Worm (Caenorhabditis elegans) whole organism, L3 larva: Measurements from ENCODE around the gene M04C3.1.

Source experiments
- ZK546.5 ChIP-seq: sonication (generic microtip); optimal IDR thresholded peaks from 2 replicates; lab custom pipeline; 2017; ENCODE audit warnings: missing biosample characterization, missing genetic modification characterization
- ceh-82 ChIP-seq: fragments of 150-350 bp; optimal IDR thresholded peaks from 2 replicates; lab custom pipeline; 2014; ENCODE audit warnings: missing biosample characterization, missing genetic modification characterization
- egl-27 ChIP-seq: sonication (generic microtip); optimal IDR thresholded peaks from 4 replicates; lab custom pipeline; 2017; ENCODE audit warnings: missing biosample characterization, missing genetic modification reagents, missing genetic modification characterization
- elt-1 ChIP-seq: fragments of 150-350 bp; optimal IDR thresholded peaks from 2 replicates; lab custom pipeline; 2014; ENCODE audit warnings: missing biosample characterization, missing genetic modification characterization
- lin-39 ChIP-seq: fragments of 150-350 bp; optimal IDR thresholded peaks from 2 replicates; lab custom pipeline; 2018; ENCODE audit warnings: missing biosample characterization, missing genetic modification reagents, missing genetic modification characterization
- nhr-12 ChIP-seq: fragments of 150-350 bp; optimal IDR thresholded peaks from 2 replicates; lab custom pipeline; 2014; ENCODE audit warnings: missing biosample characterization, missing genetic modification characterization
- nhr-25 ChIP-seq: sonication (generic microtip); optimal IDR thresholded peaks from 2 replicates; lab custom pipeline; 2017; ENCODE audit warnings: missing biosample characterization, missing genetic modification characterization
- pha-4 ChIP-seq: fragments of 150-350 bp; optimal IDR thresholded peaks from 2 replicates; lab custom pipeline; 2014; ENCODE audit warnings: missing biosample characterization, missing genetic modification reagents, missing genetic modification characterization
- skn-1 ChIP-seq: fragments of 150-350 bp; optimal IDR thresholded peaks from 2 replicates; lab custom pipeline; 2014; ENCODE audit warnings: missing biosample characterization, missing genetic modification characterization
- tbx-2 ChIP-seq: sonication (generic microtip); optimal IDR thresholded peaks from 2 replicates; lab custom pipeline; 2016; ENCODE audit warnings: mild to moderate bottlenecking, missing genetic modification characterization, missing compliant biosample characterization
- unc-62 ChIP-seq: fragments of 150-350 bp; sonication (generic microtip); optimal IDR thresholded peaks from 4 replicates; lab custom pipeline; 2014; ENCODE audit warnings: missing biosample characterization, missing genetic modification reagents, missing genetic modification characterization
- ztf-11 ChIP-seq: fragments of 150-350 bp; optimal IDR thresholded peaks from 2 replicates; lab custom pipeline; 2014; ENCODE audit warnings: missing biosample characterization, missing genetic modification characterization

DNA sequence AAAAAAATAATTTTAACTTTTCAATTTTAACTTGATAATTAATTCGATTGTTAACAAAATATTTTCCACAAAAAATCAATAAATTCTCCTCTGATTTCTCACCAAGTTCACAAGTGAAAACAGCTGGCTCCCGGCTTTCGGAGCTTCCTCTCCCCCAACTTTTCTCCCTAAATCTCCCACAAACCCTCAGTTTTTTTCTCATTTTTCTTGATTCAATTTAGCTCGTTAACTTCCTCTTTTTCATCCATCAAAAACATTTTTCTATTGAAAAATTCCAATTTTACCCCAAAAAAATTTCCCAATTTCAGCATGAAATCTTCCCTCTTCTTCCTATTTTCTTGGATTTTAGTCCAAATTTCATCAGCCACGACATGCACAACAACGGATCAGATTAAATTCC lies 25.0 kb upstream of the M04C3.1 start, which contains the start of gene Y43F8B.11:
- TF ChIP-seq ztf-11 (no peak), ceh-82 (tag; lab: Kevin White, UChicago) (no peak), skn-1 (tag; lab: Kevin White, UChicago) (no peak), pha-4 (tag; lab: Kevin White, UChicago) (no peak), lin-39 (tag; lab: Kevin White, UChicago) (no peak), elt-1 (tag; lab: Kevin White, UChicago) (no peak), ZK546.5 (tag; lab: Kevin White, UChicago) (no peak), tbx-2 (no peak), egl-27 (no peak), unc-62 (GFP tag; lab: Kevin White, UChicago) (no peak), nhr-25 (tag; lab: Kevin White, UChicago) (no peak), nhr-12 (tag; lab: Kevin White, UChicago) (no peak)
